Comparison of ENCODE assay signal across 2 fruit fly cellular contexts in the genomic region with DNA sequence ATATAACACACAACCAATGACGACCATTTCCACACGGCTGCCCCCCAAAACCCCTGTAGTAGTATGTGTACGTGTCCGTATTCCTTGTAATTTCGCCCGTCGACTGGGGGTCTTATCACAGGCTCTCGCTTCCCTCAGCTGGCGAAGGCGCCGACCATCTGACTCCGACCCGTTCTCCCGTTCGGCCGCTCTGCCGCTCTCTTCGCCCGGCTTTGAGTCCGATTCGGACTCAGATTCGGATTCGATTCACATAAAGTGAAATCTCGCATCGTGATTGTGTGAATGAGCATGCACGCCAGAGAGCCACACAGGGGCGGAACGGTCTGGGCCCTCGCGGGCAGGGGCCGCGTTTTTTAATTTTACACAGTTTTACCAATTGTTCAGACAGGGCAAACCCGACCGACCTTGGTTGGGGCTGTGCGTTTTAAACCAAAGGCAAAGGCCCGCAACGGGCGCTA.
TF ChIP-seq lines count a peak whose summit lies in the region.

No protein-coding gene starts in this region.

TF ChIP-seq in whole organism, embryonic, 481 proteins besides CTCF, POLR2A, EP300 and RAD21 (continued from another document and continues in another):
- TF ChIP-seq rib (GFP tag; IDR thresholded peaks at IDR 0.05; lab: Robert Waterston, UW) (0 out of 2 replicates have a peak, but pooled peaks have one; percentile 13), CG8765 (GFP tag; IDR thresholded peaks at IDR 0.05; lab: Robert Waterston, UW) (0 out of 2 replicates have a peak, but pooled peaks have one; percentile 6), CG6254 (GFP tag; optimal IDR thresholded peaks at IDR 0.05; lab: Kevin White, UChicago) (no peak), CkIIα-i1 (GFP tag; IDR thresholded peaks at IDR 0.05; lab: Robert Waterston, UW) (no peak), CG18764 (GFP tag; optimal IDR thresholded peaks at IDR 0.05; lab: Kevin White, UChicago) (no peak), CG4617 (GFP tag; optimal IDR thresholded peaks at IDR 0.05; lab: Kevin White, UChicago; ENCODE audit: borderline replicate concordance) (no peak), nmo (GFP tag; optimal IDR thresholded peaks at IDR 0.05; lab: Kevin White, UChicago) (peak; percentile 5), ATbp (GFP tag; optimal IDR thresholded peaks at IDR 0.05; lab: Kevin White, UChicago) (no peak), HmgZ (tag; optimal IDR thresholded peaks at IDR 0.05; lab: Kevin White, UChicago) (peak; percentile 8), gcm2 (GFP tag; optimal IDR thresholded peaks at IDR 0.05; lab: Kevin White, UChicago) (no peak), kay (GFP tag; optimal IDR thresholded peaks at IDR 0.05; lab: Kevin White, UChicago) (no peak), wdn (GFP tag; IDR thresholded peaks at IDR 0.05; lab: Robert Waterston, UW) (peak; percentile 29; the same call in 1 of the 2 replicates), CG7357 (GFP tag; IDR thresholded peaks at IDR 0.05; lab: Robert Waterston, UW) (no peak), zf30C (GFP tag; optimal IDR thresholded peaks at IDR 0.05; lab: Kevin White, UChicago) (no peak), CG11093 (GFP tag; IDR thresholded peaks at IDR 0.05; lab: Robert Waterston, UW) (peak; percentile 64; the same call in 1 of the 3 replicates), CG3726 (GFP tag; IDR thresholded peaks at IDR 0.05; lab: Robert Waterston, UW) (0 out of 3 replicates have a peak, but pooled peaks have one; percentile 39), CG14965 (GFP tag; optimal IDR thresholded peaks at IDR 0.05; lab: Kevin White, UChicago; ENCODE audit: borderline replicate concordance) (no peak), CG8089 (GFP tag; optimal IDR thresholded peaks at IDR 0.05; lab: Kevin White, UChicago) (peak; percentile 8), pb (GFP tag; optimal IDR thresholded peaks at IDR 0.05; lab: Kevin White, UChicago) (no peak), HLH3B (GFP tag; IDR thresholded peaks at IDR 0.05; lab: Robert Waterston, UW) (0 out of 2 replicates have a peak, but pooled peaks have one; percentile 39), Bdp1 (GFP tag; optimal IDR thresholded peaks at IDR 0.05; lab: Kevin White, UChicago) (no peak), dimm (GFP tag; IDR thresholded peaks at IDR 0.05; lab: Robert Waterston, UW) (no peak), Nf-YA (GFP tag; IDR thresholded peaks at IDR 0.05; lab: Robert Waterston, UW) (no peak), Dek (tag; optimal IDR thresholded peaks at IDR 0.05; lab: Kevin White, UChicago) (peak; percentile 13), CG12659 (GFP tag; optimal IDR thresholded peaks at IDR 0.05; lab: Kevin White, UChicago) (peak; percentile 3), cwo (GFP tag; optimal IDR thresholded peaks at IDR 0.05; lab: Kevin White, UChicago) (no peak), CG31365 (tag; optimal IDR thresholded peaks at IDR 0.05; lab: Kevin White, UChicago) (no peak), chn (GFP tag; optimal IDR thresholded peaks at IDR 0.05; lab: Kevin White, UChicago) (no peak), CG6654 (GFP tag; optimal IDR thresholded peaks at IDR 0.05; lab: Kevin White, UChicago) (no peak), lab (GFP tag; optimal IDR thresholded peaks at IDR 0.05; lab: Kevin White, UChicago) (no peak), ftz-f1 (GFP tag; optimal IDR thresholded peaks at IDR 0.05; lab: Kevin White, UChicago) (no peak), pfk (GFP tag; optimal IDR thresholded peaks at IDR 0.05; lab: Kevin White, UChicago) (no peak), Doc3 (GFP tag; IDR thresholded peaks at IDR 0.05; lab: Robert Waterston, UW; ENCODE audit: partially characterized antibody) (no peak), kah (GFP tag; optimal IDR thresholded peaks at IDR 0.05; lab: Kevin White, UChicago) (no peak), dmrt11E (tag; optimal IDR thresholded peaks at IDR 0.05; lab: Kevin White, UChicago) (no peak), fru (optimal IDR thresholded peaks at IDR 0.05; lab: Kevin White, UChicago) (no peak), danr (GFP tag; IDR thresholded peaks at IDR 0.05; lab: Robert Waterston, UW) (no peak), CoRest (tag; optimal IDR thresholded peaks at IDR 0.05; lab: Kevin White, UChicago) (peak; percentile 35), Dref (GFP tag; IDR thresholded peaks at IDR 0.05; lab: Robert Waterston, UW) (0 out of 2 replicates have a peak, but pooled peaks have one; percentile 17), peb (GFP tag; IDR thresholded peaks at IDR 0.05; lab: Robert Waterston, UW) (peak; percentile 37; the same call in 1 of the 2 replicates), tup (GFP tag; optimal IDR thresholded peaks at IDR 0.05; lab: Kevin White, UChicago) (no peak), repo (GFP tag; optimal IDR thresholded peaks at IDR 0.05; lab: Kevin White, UChicago) (no peak), Fer1 (GFP tag; optimal IDR thresholded peaks at IDR 0.05; lab: Kevin White, UChicago) (no peak), CG2889 (GFP tag; IDR thresholded peaks at IDR 0.05; lab: Robert Waterston, UW) (peak; percentile 63; the same call in 1 of the 3 replicates), CG34376 (GFP tag; optimal IDR thresholded peaks at IDR 0.05; lab: Kevin White, UChicago) (peak; percentile 19), CG4282 (GFP tag; optimal IDR thresholded peaks at IDR 0.05; lab: Kevin White, UChicago) (no peak), CG13775 (GFP tag; optimal IDR thresholded peaks at IDR 0.05; lab: Kevin White, UChicago) (peak; percentile 18), CG15479 (GFP tag; optimal IDR thresholded peaks at IDR 0.05; lab: Kevin White, UChicago) (no peak), CG18599 (GFP tag; optimal IDR thresholded peaks at IDR 0.05; lab: Kevin White, UChicago) (peak; percentile 25), CG9932 (GFP tag; IDR thresholded peaks at IDR 0.05; lab: Robert Waterston, UW) (peak; percentile 84), ind (GFP tag; optimal IDR thresholded peaks at IDR 0.05; lab: Kevin White, UChicago) (peak; percentile 25), CG12155 (GFP tag; optimal IDR thresholded peaks at IDR 0.05; lab: Kevin White, UChicago) (no peak), en (GFP tag; optimal IDR thresholded peaks at IDR 0.05; lab: Kevin White, UChicago) (no peak), Mad (GFP tag; optimal IDR thresholded peaks at IDR 0.05; lab: Kevin White, UChicago) (no peak), YL-1 (GFP tag; optimal IDR thresholded peaks at IDR 0.05; lab: Kevin White, UChicago) (no peak), CG1603 (tag; optimal IDR thresholded peaks at IDR 0.05; lab: Kevin White, UChicago) (peak; percentile 15), CG4707 (GFP tag; optimal IDR thresholded peaks at IDR 0.05; lab: Kevin White, UChicago) (no peak), CG10274 (GFP tag; optimal IDR thresholded peaks at IDR 0.05; lab: Kevin White, UChicago) (no peak), sim (GFP tag; IDR thresholded peaks at IDR 0.05; lab: Robert Waterston, UW) (no peak), Ptx1 (GFP tag; IDR thresholded peaks at IDR 0.05; lab: Robert Waterston, UW) (peak; percentile 67), nau (GFP tag; optimal IDR thresholded peaks at IDR 0.05; lab: Kevin White, UChicago) (no peak), Opbp (GFP tag; IDR thresholded peaks at IDR 0.05; lab: Robert Waterston, UW; ENCODE audit: partially characterized antibody) (peak; percentile 81), Hr3 (GFP tag; optimal IDR thresholded peaks at IDR 0.05; lab: Kevin White, UChicago) (peak; percentile 9)

TF ChIP-seq in whole organism, prepupa, 60 proteins besides CTCF, POLR2A, EP300 and RAD21 (continued from another document):
- TF ChIP-seq Hr39 (GFP tag; optimal IDR thresholded peaks at IDR 0.05; lab: Kevin White, UChicago) (peak; percentile 50), Eip75B (GFP tag; optimal IDR thresholded peaks at IDR 0.05; lab: Kevin White, UChicago) (peak; percentile 28), dsx (GFP tag; optimal IDR thresholded peaks at IDR 0.05; lab: Kevin White, UChicago; ENCODE audit: poor library complexity, severe bottlenecking) (peak; percentile 27), Eip93F (GFP tag; optimal IDR thresholded peaks at IDR 0.05; lab: Kevin White, UChicago) (no peak), CG15336 (GFP tag; IDR thresholded peaks at IDR 0.05; lab: Robert Waterston, UW) (peak; percentile 28; the same call in 1 of the 2 replicates), CG31627 (GFP tag; optimal IDR thresholded peaks at IDR 0.05; lab: Kevin White, UChicago) (peak; percentile 56), net (GFP tag; optimal IDR thresholded peaks at IDR 0.05; lab: Kevin White, UChicago) (no peak), CG11762 (GFP tag; optimal IDR thresholded peaks at IDR 0.05; lab: Kevin White, UChicago; ENCODE audit: insufficient read depth) (no peak), CG8119 (GFP tag; IDR thresholded peaks at IDR 0.05; lab: Robert Waterston, UW) (0 out of 3 replicates have a peak, but pooled peaks have one; percentile 27)
TF ChIP-seq in whole organism, prepupa: peak in this region for 38.
